Fruit fly (Drosophila melanogaster): Measurements from ENCODE around the gene Uba5.

Uba5 gene

dm6 chrX:11453638-11454037, 29.7 kb upstream of the Uba5 start:
- TF ChIP-seq EcR (GFP tag; optimal IDR thresholded peaks at IDR 0.05) (no peak), usp (GFP tag; optimal IDR thresholded peaks at IDR 0.05) (no peak)

dm6 chrX:11454189-11454882, 29.0 kb upstream of the Uba5 start, which contains the start of the genes Evi5 and HP5:
Evi5 (minus strand) TSS chrX:11454386.
HP5 (plus strand) TSS chrX:11454786.
- TF ChIP-seq pan (optimal IDR thresholded peaks at IDR 0.05) (no peak), Dll (optimal IDR thresholded peaks at IDR 0.05) (no peak), usp (GFP tag; optimal IDR thresholded peaks at IDR 0.05) (no peak), CG8478 (optimal IDR thresholded peaks at IDR 0.05) (no peak), EcR (GFP tag; optimal IDR thresholded peaks at IDR 0.05) (no peak), psq (optimal IDR thresholded peaks at IDR 0.05) (no peak)

DNA sequence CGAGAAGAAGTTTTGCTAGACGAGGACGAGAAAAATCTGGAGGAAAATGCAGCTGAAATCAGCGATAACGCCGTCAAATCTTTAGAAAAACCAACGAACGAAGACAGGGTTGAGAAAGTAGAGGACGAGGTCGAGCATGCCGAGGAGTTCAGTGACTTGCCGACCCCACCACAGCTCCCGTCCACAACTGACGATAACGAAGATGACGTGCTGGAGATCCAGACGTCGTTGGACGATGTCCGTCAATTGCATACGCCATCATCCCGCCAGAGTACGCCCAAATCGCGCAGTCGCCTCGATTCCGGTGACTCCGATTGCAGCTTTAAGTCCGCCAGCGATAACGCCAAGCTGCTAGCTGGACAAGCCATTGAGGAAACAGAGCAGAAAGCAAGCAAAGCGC, 26.2 kb upstream of the Uba5 start:
- no peak for TF ChIP-seq CG8478 (optimal IDR thresholded peaks at IDR 0.05)

dm6 chrX:11458912-11459836, 24.1 kb upstream of the Uba5 start, which contains the start of gene CG43155:
CG43155 (plus strand) TSS chrX:11459786.
- no peak for TF ChIP-seq Dll (optimal IDR thresholded peaks at IDR 0.05)
- no peak for TF ChIP-seq CG8478 (optimal IDR thresholded peaks at IDR 0.05)
- TF ChIP-seq EcR (GFP tag; optimal IDR thresholded peaks at IDR 0.05) = no peak
- TF ChIP-seq usp (GFP tag; optimal IDR thresholded peaks at IDR 0.05) = no peak
- TF ChIP-seq psq (optimal IDR thresholded peaks at IDR 0.05) = no peak
- TF ChIP-seq pan (optimal IDR thresholded peaks at IDR 0.05) = no peak

dm6 chrX:11464047-11464446, 19.3 kb upstream of the Uba5 start:
- TF ChIP-seq Dll (optimal IDR thresholded peaks at IDR 0.05) (no peak), EcR (GFP tag; optimal IDR thresholded peaks at IDR 0.05) (no peak), psq (optimal IDR thresholded peaks at IDR 0.05) (no peak), CG8478 (optimal IDR thresholded peaks at IDR 0.05) (no peak), usp (GFP tag; optimal IDR thresholded peaks at IDR 0.05) (no peak)

dm6 chrX:11466757-11467156, 16.6 kb upstream of the Uba5 start:
- TF ChIP-seq Dll (optimal IDR thresholded peaks at IDR 0.05) = no peak
- TF ChIP-seq pan (optimal IDR thresholded peaks at IDR 0.05) = no peak
- no peak for TF ChIP-seq CG8478 (optimal IDR thresholded peaks at IDR 0.05)
- TF ChIP-seq psq (optimal IDR thresholded peaks at IDR 0.05) = no peak
- TF ChIP-seq usp (GFP tag; optimal IDR thresholded peaks at IDR 0.05) = no peak
- TF ChIP-seq EcR (GFP tag; optimal IDR thresholded peaks at IDR 0.05) = no peak

DNA sequence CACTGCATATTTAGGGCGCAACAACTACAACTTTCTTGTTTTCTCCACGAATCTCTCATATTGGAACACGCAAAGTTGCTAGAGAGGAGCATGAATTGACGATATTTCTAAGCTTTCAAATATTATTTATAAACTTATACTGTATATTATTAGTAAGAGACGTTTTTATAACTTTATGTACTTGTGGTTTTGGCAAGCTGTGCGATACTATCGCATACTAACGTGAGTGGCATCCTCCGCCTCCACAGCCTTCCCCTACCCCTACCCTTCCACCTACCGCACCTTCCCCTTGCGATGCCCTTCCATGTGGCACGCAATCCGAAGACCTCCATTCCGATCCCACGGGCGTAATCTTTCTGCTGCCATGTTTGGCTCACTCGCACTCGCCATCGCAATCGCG, 15.0 kb upstream of the Uba5 start:
- TF ChIP-seq pan (optimal IDR thresholded peaks at IDR 0.05) = no peak
- TF ChIP-seq psq (optimal IDR thresholded peaks at IDR 0.05) = no peak
- no peak for TF ChIP-seq Dll (optimal IDR thresholded peaks at IDR 0.05)
- no peak for TF ChIP-seq usp (GFP tag; optimal IDR thresholded peaks at IDR 0.05)
- no peak for TF ChIP-seq CG8478 (optimal IDR thresholded peaks at IDR 0.05)
- no peak for TF ChIP-seq EcR (GFP tag; optimal IDR thresholded peaks at IDR 0.05)

dm6 chrX:11476758-11477157, 6.6 kb upstream of the Uba5 start, which contains the start of gene Cyp4g15:
Cyp4g15 (plus strand) TSS chrX:11477058.
- TF ChIP-seq CG8478 (optimal IDR thresholded peaks at IDR 0.05) (no peak), Dll (optimal IDR thresholded peaks at IDR 0.05) (no peak), EcR (GFP tag; optimal IDR thresholded peaks at IDR 0.05) (no peak), pan (optimal IDR thresholded peaks at IDR 0.05) (no peak), psq (optimal IDR thresholded peaks at IDR 0.05) (no peak), usp (GFP tag; optimal IDR thresholded peaks at IDR 0.05) (no peak)

DNA sequence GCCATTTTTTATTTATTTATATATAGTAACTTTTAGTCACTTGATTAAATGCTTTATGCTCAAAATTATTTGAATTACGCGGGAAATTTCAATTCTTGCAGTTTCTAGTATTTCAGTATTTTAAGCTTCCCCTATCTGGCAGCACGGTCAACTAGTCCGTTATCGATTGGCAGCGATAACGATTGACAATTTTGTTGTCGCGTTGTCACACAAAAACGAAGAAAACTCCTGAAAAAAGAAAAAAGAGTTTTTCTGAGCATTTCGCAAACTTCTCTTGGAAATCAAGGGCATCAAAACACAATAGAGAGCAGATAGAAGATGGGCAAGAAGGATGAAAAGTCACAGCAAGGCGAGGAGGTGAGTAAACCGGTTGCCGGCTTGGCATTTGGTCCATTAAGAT, 1.8 kb downstream of the Uba5 start, which contains the start of gene Spase25:
Spase25 (plus strand) TSS at position 176 of the 400 bp plus-strand sequence.
- no peak for TF ChIP-seq EcR (GFP tag; optimal IDR thresholded peaks at IDR 0.05)
- no peak for TF ChIP-seq psq (optimal IDR thresholded peaks at IDR 0.05)
- TF ChIP-seq pan (optimal IDR thresholded peaks at IDR 0.05) = no peak
- no peak for TF ChIP-seq CG8478 (optimal IDR thresholded peaks at IDR 0.05)
- no peak for TF ChIP-seq Dll (optimal IDR thresholded peaks at IDR 0.05)
- TF ChIP-seq usp (GFP tag; optimal IDR thresholded peaks at IDR 0.05) = no peak

- TF ChIP-seq EcR (GFP tag; optimal IDR thresholded peaks at IDR 0.05) (no peak), pan (optimal IDR thresholded peaks at IDR 0.05) (no peak), Dll (optimal IDR thresholded peaks at IDR 0.05) (no peak)
Measured at dm6 chrX:11491473-11491872, 8.2 kb downstream of the Uba5 start, which contains the start of gene CG33235. CG33235 (minus strand) TSS chrX:11491573.

dm6 chrX:11492205-11492604, 8.9 kb downstream of the Uba5 start:
- TF ChIP-seq EcR (GFP tag; optimal IDR thresholded peaks at IDR 0.05) (no peak), CG8478 (optimal IDR thresholded peaks at IDR 0.05) (no peak), psq (optimal IDR thresholded peaks at IDR 0.05) (no peak), pan (optimal IDR thresholded peaks at IDR 0.05) (no peak), usp (GFP tag; optimal IDR thresholded peaks at IDR 0.05) (no peak), Dll (optimal IDR thresholded peaks at IDR 0.05) (no peak)

dm6 chrX:11492916-11493590, 9.7 kb downstream of the Uba5 start, which contains the start of gene Drak:
Drak (plus strand) TSS chrX:11493135.
- no peak for TF ChIP-seq EcR (GFP tag; optimal IDR thresholded peaks at IDR 0.05)
- no peak for TF ChIP-seq usp (GFP tag; optimal IDR thresholded peaks at IDR 0.05)
- TF ChIP-seq Dll (optimal IDR thresholded peaks at IDR 0.05) = no peak
- TF ChIP-seq psq (optimal IDR thresholded peaks at IDR 0.05) = no peak
- TF ChIP-seq pan (optimal IDR thresholded peaks at IDR 0.05) = no peak

All from whole organism.